Worm (Caenorhabditis elegans) whole organism, young adult: ENCODE results near the gene emc-2.

Experiments
- Y95B8A.8 ChIP-seq: fragments of 200-800 bp; sonication (Bioruptor generic); IDR thresholded peaks from 2 replicates; pipeline ENCODE4 v1.3.6; 2022; ENCODE audit warnings: missing genetic modification reagents, missing genetic modification characterization, missing compliant biosample characterization
- bed-2 ChIP-seq: fragments of 200-800 bp; sonication (Bioruptor generic); IDR thresholded peaks from 2 replicates; pipeline ENCODE4 v1.3.6; 2022; ENCODE audit warnings: missing genetic modification reagents, missing genetic modification characterization, missing compliant biosample characterization
- ceh-40 ChIP-seq: fragments of 200-800 bp; sonication (Bioruptor generic); IDR thresholded peaks from 2 replicates; pipeline ENCODE4 v1.3.6; 2022; ENCODE audit warnings: missing genetic modification characterization, missing compliant biosample characterization
- dpff-1 ChIP-seq: sonication (generic microtip); optimal IDR thresholded peaks from 2 replicates; lab custom pipeline; 2017; ENCODE audit warnings: mild to moderate bottlenecking, missing genetic modification characterization, missing compliant biosample characterization
- repo-1 ChIP-seq: sonication (generic microtip); optimal IDR thresholded peaks from 2 replicates; lab custom pipeline; 2017; ENCODE audit warnings: mild to moderate bottlenecking, missing genetic modification characterization, missing compliant biosample characterization
- snpc-1.1 ChIP-seq: sonication (generic microtip); optimal IDR thresholded peaks from 2 replicates; lab custom pipeline; 2017; ENCODE audit warnings: missing genetic modification characterization, mild to moderate bottlenecking, missing compliant biosample characterization, antibody characterized with exemption, moderate library complexity, missing genotype, missing genetic modification reagents; ENCODE audit not compliant: insufficient read depth
- ztf-3 ChIP-seq: fragments of 200-800 bp; sonication (Bioruptor generic); optimal IDR thresholded peaks from 2 replicates; lab custom pipeline; 2018; ENCODE audit warnings: mild to moderate bottlenecking, missing genetic modification characterization, missing compliant biosample characterization

DNA sequence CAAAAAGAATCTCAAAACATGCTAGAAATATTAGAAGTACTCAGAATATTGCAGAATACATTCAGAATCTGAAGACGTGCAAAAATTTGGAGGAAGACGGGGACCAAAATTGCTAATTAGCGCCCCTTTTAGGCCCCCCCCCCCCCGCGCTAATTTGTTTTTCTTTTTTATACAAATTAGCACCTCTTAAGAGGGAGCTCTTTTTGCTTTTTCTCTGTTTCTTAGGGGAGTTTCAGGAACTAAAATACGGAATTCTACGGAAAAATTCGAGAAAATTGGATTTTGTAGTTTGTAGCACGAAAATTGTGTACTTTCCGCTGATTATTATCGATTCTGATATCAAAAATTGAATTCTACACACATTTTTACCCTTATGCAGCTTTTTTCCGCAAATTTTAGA is 4.4 kb downstream of the emc-2 start, which contains the start of gene glb-31:
- no peak for TF ChIP-seq ztf-3 (GFP tag; lab: Kevin White, UChicago)
- TF ChIP-seq repo-1 (tag; lab: Kevin White, UChicago), result no peak
- TF ChIP-seq snpc-1.1, result no peak
- TF ChIP-seq ceh-40 (GFP tag; lab: Robert Waterston, UW), result no peak
- TF ChIP-seq Y95B8A.8 (GFP tag; lab: Robert Waterston, UW), result no peak
- no peak for TF ChIP-seq bed-2
- no peak for TF ChIP-seq dpff-1 (tag; lab: Kevin White, UChicago)
